Worm (Caenorhabditis elegans) whole organism, early embryonic: ENCODE measurements around the gene acl-5.

Experiments used
- B0310.2 ChIP-seq: sonication (generic microtip); optimal IDR thresholded peaks from 2 replicates; lab custom pipeline; 2016; ENCODE audit warnings: mild to moderate bottlenecking, missing genetic modification characterization, missing compliant biosample characterization
- aly-1 ChIP-seq: sonication (generic microtip); optimal IDR thresholded peaks from 2 replicates; lab custom pipeline; 2016; ENCODE audit warnings: missing genetic modification characterization, missing compliant biosample characterization
- ama-1 ChIP-seq: fragments of 150-350 bp; optimal IDR thresholded peaks from 2 replicates; lab custom pipeline; 2014
- hmg-4 ChIP-seq: fragments of 200-800 bp; sonication (Bioruptor generic); optimal IDR thresholded peaks from 2 replicates; lab custom pipeline; 2018; ENCODE audit warnings: mild to moderate bottlenecking, missing genetic modification characterization, missing compliant biosample characterization
- pes-1 ChIP-seq: fragments of 200-800 bp; sonication (Bioruptor generic); IDR thresholded peaks from 2 replicates; pipeline ENCODE4 v1.3.6; 2022; ENCODE audit warnings: missing genetic modification reagents, missing genetic modification characterization, missing compliant biosample characterization
- scrt-1 ChIP-seq: fragments of 200-800 bp; sonication (Bioruptor generic); IDR thresholded peaks from 2 replicates; pipeline ENCODE4 v1.3.6; 2022; ENCODE audit warnings: missing genetic modification characterization, missing compliant biosample characterization
- tbx-11 ChIP-seq: fragments of 200-800 bp; sonication (Bioruptor generic); IDR thresholded peaks from 2 replicates; pipeline ENCODE4 v1.3.6; 2022; ENCODE audit warnings: missing genetic modification characterization, missing compliant biosample characterization
- tbx-37 ChIP-seq: fragments of 200-800 bp; sonication (Bioruptor generic); conservative IDR thresholded peaks from 2 replicates; pipeline ENCODE4 v1.3.6; 2022; ENCODE audit warnings: missing genetic modification reagents, missing genetic modification characterization, missing compliant biosample characterization
- tra-4 ChIP-seq: sonication (generic microtip); optimal IDR thresholded peaks from 2 replicates; lab custom pipeline; 2017; ENCODE audit warnings: missing genetic modification characterization, missing compliant biosample characterization

ce11 chrX:10340986-10341385 lies 13.7 kb upstream of the acl-5 start, which contains the start of gene R07E3.1:
- TF ChIP-seq scrt-1 (GFP tag; lab: Robert Waterston, UW) (no peak), ama-1 (lab: Kevin White, UChicago) (no peak), aly-1 (no peak), B0310.2 (no peak), hmg-4 (GFP tag; lab: Kevin White, UChicago) (no peak), pes-1 (no peak), tra-4 (tag; lab: Kevin White, UChicago) (no peak), tbx-11 (GFP tag; lab: Robert Waterston, UW) (no peak), tbx-37 (GFP tag; lab: Robert Waterston, UW) (no peak)
